Fruit fly (Drosophila melanogaster): ENCODE measurements around the gene Rel.

Rel gene

dm6 chr3R:9039448-9039847 is 8.3 kb downstream of the Rel start, which contains the start of gene neur (continued):
- TF ChIP-seq CG3407 (GFP tag; optimal IDR thresholded peaks at IDR 0.05) (peak; percentile 0), CG31388 (GFP tag; optimal IDR thresholded peaks at IDR 0.05) (no peak), CG1832 (GFP tag; optimal IDR thresholded peaks at IDR 0.05) (no peak), MTF-1 (GFP tag; optimal IDR thresholded peaks at IDR 0.05; ENCODE audit: borderline replicate concordance) (no peak), GATAe (GFP tag; conservative IDR thresholded peaks at IDR 0.05) (no peak), Opbp (GFP tag; IDR thresholded peaks at IDR 0.05; ENCODE audit: partially characterized antibody) (peak; percentile 78), CG2116 (GFP tag; optimal IDR thresholded peaks at IDR 0.05) (peak; percentile 54), CG11560 (tag; IDR thresholded peaks at IDR 0.05) (no peak), CG2129 (GFP tag; IDR thresholded peaks at IDR 0.05; ENCODE audit: partially characterized antibody) (peak; percentile 36), sna (GFP tag; IDR thresholded peaks at IDR 0.05; ENCODE audit: partially characterized antibody) (peak; percentile 51; the same call in 1 of the 2 replicates), CG15011 (GFP tag; optimal IDR thresholded peaks at IDR 0.05) (no peak), E2f2 (GFP tag; IDR thresholded peaks at IDR 0.05) (0 out of 2 replicates have a peak, but pooled peaks have one; percentile 13), Atf3 (GFP tag; optimal IDR thresholded peaks at IDR 0.05) (no peak), prd (optimal IDR thresholded peaks at IDR 0.05) (no peak), prd (GFP tag; IDR thresholded peaks at IDR 0.05) (no peak), bbx (GFP tag; IDR thresholded peaks at IDR 0.05; ENCODE audit: partially characterized antibody) (peak; percentile 60; the same call in 1 of the 2 replicates), gt (GFP tag; IDR thresholded peaks at IDR 0.05) (no peak), tup (GFP tag; optimal IDR thresholded peaks at IDR 0.05) (no peak), CG32767 (GFP tag; IDR thresholded peaks at IDR 0.05) (no peak), amos (GFP tag; IDR thresholded peaks at IDR 0.05; ENCODE audit: partially characterized antibody) (peak; percentile 77), CG8359 (GFP tag; optimal IDR thresholded peaks at IDR 0.05; ENCODE audit: borderline replicate concordance) (no peak), emc (GFP tag; optimal IDR thresholded peaks at IDR 0.05) (no peak), CG11085 (GFP tag; IDR thresholded peaks at IDR 0.05) (no peak), CG31441 (GFP tag; IDR thresholded peaks at IDR 0.05) (peak; percentile 90), Hr3 (GFP tag; optimal IDR thresholded peaks at IDR 0.05) (no peak), Oaz (GFP tag; IDR thresholded peaks at IDR 0.05) (no peak), CG3847 (GFP tag; IDR thresholded peaks at IDR 0.05) (peak; percentile 29), hkb (optimal IDR thresholded peaks at IDR 0.05) (no peak), hkb (GFP tag; IDR thresholded peaks at IDR 0.05) (no peak), CG14667 (GFP tag; IDR thresholded peaks at IDR 0.05) (no peak), zfh1 (GFP tag; IDR thresholded peaks at IDR 0.05) (0 out of 3 replicates have a peak, but pooled peaks have one; percentile 35), corto (GFP tag; optimal IDR thresholded peaks at IDR 0.05) (no peak), CG7745 (tag; optimal IDR thresholded peaks at IDR 0.05) (no peak), HLH4C (GFP tag; IDR thresholded peaks at IDR 0.05; ENCODE audit: partially characterized antibody) (peak; percentile 65; the same call in 2 of the 3 replicates), sens (GFP tag) (peak; percentile 76), otp (GFP tag; IDR thresholded peaks at IDR 0.05) (no peak), Awh (GFP tag; IDR thresholded peaks at IDR 0.05) (no peak), Nf-YB (GFP tag; optimal IDR thresholded peaks at IDR 0.05) (peak; percentile 23), CG6791 (GFP tag; IDR thresholded peaks at IDR 0.05; ENCODE audit: partially characterized antibody) (peak; percentile 59; the same call in 2 of the 3 replicates), sim (GFP tag; IDR thresholded peaks at IDR 0.05) (no peak), exex (tag; optimal IDR thresholded peaks at IDR 0.05) (no peak), ssp (GFP tag; IDR thresholded peaks at IDR 0.05) (peak; percentile 46), Meics (GFP tag; optimal IDR thresholded peaks at IDR 0.05) (peak; percentile 18), insv (GFP tag; optimal IDR thresholded peaks at IDR 0.05) (peak in 1 of 2 experiments; percentile 22), CG2120 (GFP tag; optimal IDR thresholded peaks at IDR 0.05) (peak; percentile 19), sob (GFP tag; IDR thresholded peaks at IDR 0.05) (no peak), CG3163 (GFP tag; optimal IDR thresholded peaks at IDR 0.05) (peak; percentile 18), CG13894 (tag; optimal IDR thresholded peaks at IDR 0.05) (no peak), H15 (GFP tag; IDR thresholded peaks at IDR 0.05) (no peak), knrl (GFP tag; IDR thresholded peaks at IDR 0.05; ENCODE audit: partially characterized antibody) (peak; percentile 82), Sry-δ (GFP tag; optimal IDR thresholded peaks at IDR 0.05) (peak; percentile 74)
